Fruit fly (Drosophila melanogaster) S2 (cell line): Measurements from ENCODE around the gene Slc45-1.

Experiments
- CG8478 ChIP-seq: fragments of >200 bp; optimal IDR thresholded peaks from 2 replicates; lab custom pipeline; 2018
- CTCF ChIP-seq, 2 experiments: fragments of >200 bp; optimal IDR thresholded peaks; 2 replicates each; lab custom pipeline; 2018

Gene Slc45-1

dm6 chr3L:9208704-9209405 lies at the start of gene Slc45-1:
Gene Slc45-1, minus strand, starts transcription at chr3L:9208853.
- TF ChIP-seq CTCF (optimal IDR thresholded peaks at IDR 0.05; lab: Kevin White, UChicago) (no peak), CG8478 (lab: Kevin White, UChicago) (no peak)

- TF ChIP-seq CG8478 (lab: Kevin White, UChicago) = no peak
Observed at dm6 chr3L:9255172-9255571, 46.5 kb upstream of the Slc45-1 start.

dm6 chr3L:9251678-9252077 lies 43.0 kb upstream of the Slc45-1 start, which contains the start of gene GluRIB:
Gene GluRIB, plus strand, starts transcription at chr3L:9251978.
- no peak for TF ChIP-seq CG8478 (lab: Kevin White, UChicago)

dm6 chr3L:9249925-9250324 lies 41.3 kb upstream of the Slc45-1 start, which contains the start of gene CG4477:
Gene CG4477, plus strand, starts transcription at chr3L:9250225.
- TF ChIP-seq CTCF (optimal IDR thresholded peaks at IDR 0.05; lab: Kevin White, UChicago) (no peak), CG8478 (lab: Kevin White, UChicago) (no peak)

dm6 chr3L:9236548-9236947 lies 27.9 kb upstream of the Slc45-1 start, which contains the start of gene CG4483:
Gene CG4483, minus strand, starts transcription at chr3L:9236648.
- no peak for TF ChIP-seq CG8478 (lab: Kevin White, UChicago)
- no peak for TF ChIP-seq CTCF (optimal IDR thresholded peaks at IDR 0.05; lab: Kevin White, UChicago)

dm6 chr3L:9211302-9211930 lies 2.8 kb upstream of the Slc45-1 start, which contains the start of gene CG4476:
Gene CG4476, plus strand, starts transcription at chr3L:9211880.
- no peak for TF ChIP-seq CTCF (optimal IDR thresholded peaks at IDR 0.05; lab: Kevin White, UChicago)
- no peak for TF ChIP-seq CG8478 (lab: Kevin White, UChicago)

- TF ChIP-seq CTCF (optimal IDR thresholded peaks at IDR 0.05; lab: Kevin White, UChicago) (no peak), CG8478 (lab: Kevin White, UChicago) (no peak)
Observed at dm6 chr3L:9209665-9210064, 1.0 kb upstream of the Slc45-1 start.

- TF ChIP-seq CG8478 (lab: Kevin White, UChicago) (no peak), CTCF (optimal IDR thresholded peaks at IDR 0.05; lab: Kevin White, UChicago) (no peak)
Observed at dm6 chr3L:9193003-9193402, 15.7 kb downstream of the Slc45-1 start.

dm6 chr3L:9188622-9189021 lies 20.0 kb downstream of the Slc45-1 start:
- TF ChIP-seq CG8478 (lab: Kevin White, UChicago) (no peak), CTCF (optimal IDR thresholded peaks at IDR 0.05; lab: Kevin White, UChicago) (no peak)

- no peak for TF ChIP-seq CG8478 (lab: Kevin White, UChicago)
- TF ChIP-seq CTCF (optimal IDR thresholded peaks at IDR 0.05; lab: Kevin White, UChicago) = no peak
Observed at dm6 chr3L:9182053-9182572, 26.5 kb downstream of the Slc45-1 start, which contains the start of gene Rdl. Gene Rdl, minus strand, starts transcription at chr3L:9182149.
